Fruit fly (Drosophila melanogaster): ENCODE results near the gene Pgant8.

DNA sequence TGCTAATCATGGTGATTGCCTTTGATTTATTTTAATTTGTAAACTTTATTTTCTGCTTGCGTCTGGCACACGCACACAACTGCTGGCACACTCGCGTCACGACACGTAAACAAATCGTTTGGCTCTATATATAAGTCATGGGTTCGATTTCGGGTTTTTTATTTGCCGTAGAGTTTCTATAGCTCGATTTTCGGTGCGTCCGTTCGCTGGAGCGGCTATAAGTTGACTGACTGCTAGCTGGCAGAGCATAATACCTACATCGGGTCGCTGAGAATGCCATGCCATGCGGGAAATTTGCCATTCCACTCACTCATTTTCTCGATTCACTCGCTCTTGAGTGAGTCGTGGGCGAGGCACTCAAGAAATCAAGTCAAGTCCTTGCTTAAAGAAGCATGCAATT lies 44.5 kb downstream of the Pgant8 start, which contains the start of gene comm:
- no peak for TF ChIP-seq CG8478 (optimal IDR thresholded peaks at IDR 0.05)
- no peak for TF ChIP-seq EcR (GFP tag; optimal IDR thresholded peaks at IDR 0.05)
- no peak for TF ChIP-seq pan (optimal IDR thresholded peaks at IDR 0.05)
- TF ChIP-seq psq (optimal IDR thresholded peaks at IDR 0.05): no peak
- TF ChIP-seq usp (GFP tag; optimal IDR thresholded peaks at IDR 0.05): no peak
